Worm (Caenorhabditis elegans): Measurements from ENCODE around the gene dyf-4.

- TF ChIP-seq ces-1 (GFP tag; optimal IDR thresholded peaks at IDR 0.05) (no peak), unc-62 (GFP tag; optimal IDR thresholded peaks at IDR 0.05 in 1 of 2) (peak in 1 of 2 experiments; percentile 71), unc-62 (tag; optimal IDR thresholded peaks at IDR 0.05) (no peak), saeg-2 (GFP tag; IDR thresholded peaks at IDR 0.05) (no peak), F37D6.2 (tag; optimal IDR thresholded peaks at IDR 0.05) (no peak), lin-39 (tag; optimal IDR thresholded peaks at IDR 0.05) (no peak), dpl-1 (GFP tag; optimal IDR thresholded peaks at IDR 0.05) (no peak)
Observed at ce11 chrV:12534941-12535340, 9.4 kb upstream of the dyf-4 start.
